Fruit fly (Drosophila melanogaster) whole organism, embryonic: Measurements from ENCODE around the gene CG14961.

Experiments
- Asciz ChIP-seq: fragments of 200-800 bp; sonication (Bioruptor generic); optimal IDR thresholded peaks from 2 replicates; lab custom pipeline; 2017; ENCODE audit warnings: missing biosample characterization, mild to moderate bottlenecking, missing genetic modification characterization, missing genetic modification reagents
- B-H1 ChIP-seq: fragments of 200-800 bp; sonication (Bioruptor generic); IDR thresholded peaks from 3 replicates; pipeline ENCODE4 v1.3.6; 2022; ENCODE audit warnings: missing biosample characterization, missing genetic modification characterization
- Bdp1 ChIP-seq: fragments of 200-800 bp; sonication (Bioruptor generic); optimal IDR thresholded peaks from 3 replicates; lab custom pipeline; 2016; ENCODE audit warnings: missing biosample characterization, missing genetic modification characterization
- Bteb2 ChIP-seq: fragments of 200-800 bp; sonication (Bioruptor generic); optimal IDR thresholded peaks from 2 replicates; lab custom pipeline; 2016; ENCODE audit warnings: missing biosample characterization, missing genetic modification characterization
- CG10267 ChIP-seq: fragments of 200-800 bp; sonication (Bioruptor generic); optimal IDR thresholded peaks from 2 replicates; lab custom pipeline; 2018; ENCODE audit warnings: missing biosample characterization, mild to moderate bottlenecking, missing genetic modification characterization, moderate library complexity
- CG10979 ChIP-seq: fragments of 200-800 bp; sonication (Bioruptor generic); optimal IDR thresholded peaks from 2 replicates; lab custom pipeline; 2018; ENCODE audit warnings: missing biosample characterization, mild to moderate bottlenecking, missing genetic modification characterization, moderate library complexity
- CG11093 ChIP-seq: fragments of 200-800 bp; sonication (Bioruptor generic); IDR thresholded peaks from 3 replicates; pipeline ENCODE4 v1.3.6; 2022; ENCODE audit warnings: missing biosample characterization, missing genetic modification characterization
- CG11504 ChIP-seq: fragments of 200-800 bp; sonication (Bioruptor generic); optimal IDR thresholded peaks from 3 replicates; lab custom pipeline; 2019; ENCODE audit warnings: missing biosample characterization, mild to moderate bottlenecking, missing genetic modification characterization, moderate library complexity
- CG11696 ChIP-seq: fragments of 200-800 bp; sonication (Bioruptor generic); IDR thresholded peaks from 2 replicates; pipeline ENCODE4 v1.3.6; 2022; ENCODE audit warnings: missing biosample characterization, missing genetic modification characterization
- CG12942 ChIP-seq: fragments of 200-800 bp; sonication (Bioruptor generic); optimal IDR thresholded peaks from 3 replicates; lab custom pipeline; 2016; ENCODE audit warnings: missing biosample characterization, missing genetic modification characterization
- CG14667 ChIP-seq: fragments of 200-800 bp; sonication (Bioruptor generic); IDR thresholded peaks from 2 replicates; pipeline ENCODE4 v1.3.6; 2022; ENCODE audit warnings: missing biosample characterization, missing genetic modification characterization
- CG1529 ChIP-seq: fragments of 200-800 bp; sonication (Bioruptor generic); optimal IDR thresholded peaks from 3 replicates; lab custom pipeline; 2018; ENCODE audit warnings: missing biosample characterization, missing genetic modification characterization
- CG17328 ChIP-seq: fragments of 200-800 bp; sonication (Bioruptor generic); IDR thresholded peaks from 2 replicates; pipeline ENCODE4 v1.3.6; 2022; ENCODE audit warnings: missing biosample characterization, missing genetic modification characterization
- CG17802 ChIP-seq: fragments of 200-800 bp; sonication (Bioruptor generic); optimal IDR thresholded peaks from 2 replicates; lab custom pipeline; 2018; ENCODE audit warnings: missing biosample characterization, mild to moderate bottlenecking, missing genetic modification characterization, moderate library complexity
- CG18262 ChIP-seq: fragments of 200-800 bp; optimal IDR thresholded peaks from 3 replicates; lab custom pipeline; 2019; ENCODE audit warnings: missing biosample characterization, mild to moderate bottlenecking, missing genetic modification characterization, moderate library complexity
- CG3065 ChIP-seq: fragments of 200-800 bp; sonication (Bioruptor generic); optimal IDR thresholded peaks from 2 replicates; lab custom pipeline; 2016; ENCODE audit warnings: missing biosample characterization, missing genetic modification characterization
- CG4404 ChIP-seq: fragments of 200-800 bp; sonication (Bioruptor generic); IDR thresholded peaks from 2 replicates; pipeline ENCODE4 v1.3.6; 2022; ENCODE audit warnings: missing biosample characterization, missing genetic modification characterization
- CG4424 ChIP-seq: fragments of 200-800 bp; sonication (Bioruptor generic); optimal IDR thresholded peaks from 3 replicates; lab custom pipeline; 2016; ENCODE audit warnings: missing biosample characterization, missing genetic modification characterization
- CG5180 ChIP-seq: fragments of 200-800 bp; sonication (Bioruptor generic); optimal IDR thresholded peaks from 3 replicates; lab custom pipeline; 2017; ENCODE audit warnings: missing biosample characterization, missing genetic modification characterization, mild to moderate bottlenecking, moderate library complexity, missing genetic modification reagents
- CG5953 ChIP-seq: fragments of 200-800 bp; sonication (Bioruptor generic); IDR thresholded peaks from 2 replicates; pipeline ENCODE4 v1.3.6; 2022; ENCODE audit warnings: missing biosample characterization, missing genetic modification characterization
- CG7372 ChIP-seq: fragments of 200-800 bp; sonication (Bioruptor generic); IDR thresholded peaks from 2 replicates; pipeline ENCODE4 v1.3.6; 2022; ENCODE audit warnings: missing biosample characterization, missing genetic modification characterization
- CG7839 ChIP-seq: fragments of 200-800 bp; sonication (Bioruptor generic); optimal IDR thresholded peaks from 3 replicates; lab custom pipeline; 2018; ENCODE audit warnings: missing biosample characterization, mild to moderate bottlenecking, missing genetic modification characterization, moderate library complexity
- CG8388 ChIP-seq: fragments of 200-800 bp; sonication (Bioruptor generic); optimal IDR thresholded peaks from 2 replicates; lab custom pipeline; 2019; ENCODE audit warnings: missing biosample characterization, mild to moderate bottlenecking, missing genetic modification characterization, moderate library complexity
- Dbx ChIP-seq: fragments of 200-800 bp; sonication (Bioruptor generic); IDR thresholded peaks from 3 replicates; pipeline ENCODE4 v1.3.6; 2022; ENCODE audit warnings: missing biosample characterization, missing genetic modification characterization
- HHEX ChIP-seq: fragments of 200-800 bp; sonication (Bioruptor generic); optimal IDR thresholded peaks from 3 replicates; lab custom pipeline; 2017; ENCODE audit warnings: missing biosample characterization, mild to moderate bottlenecking, missing genetic modification characterization, missing genetic modification reagents
- HLH54F ChIP-seq: fragments of 200-800 bp; sonication (Bioruptor generic); optimal IDR thresholded peaks from 3 replicates; lab custom pipeline; 2016; ENCODE audit warnings: missing biosample characterization, missing genetic modification characterization
- Hsf ChIP-seq: fragments of 200-800 bp; sonication (Bioruptor generic); optimal IDR thresholded peaks from 3 replicates; lab custom pipeline; 2016; ENCODE audit warnings: missing biosample characterization, missing genetic modification characterization
- MTF-1 ChIP-seq: fragments of 200-800 bp; sonication (Bioruptor generic); optimal IDR thresholded peaks from 2 replicates; lab custom pipeline; 2018; ENCODE audit warnings: missing biosample characterization, mild to moderate bottlenecking, missing genetic modification characterization, borderline replicate concordance
- bsh ChIP-seq, 2 experiments: fragments of 200-800 bp; sonication (Bioruptor generic); optimal IDR thresholded peaks; 2 replicates each; lab custom pipeline; 2017 to 2018; ENCODE audit warnings: mild to moderate bottlenecking in 2 of 2, missing biosample characterization in 2 of 2, missing genetic modification characterization in 2 of 2, moderate library complexity in 1 of 2
- chn ChIP-seq: fragments of 200-800 bp; sonication (Bioruptor generic); optimal IDR thresholded peaks from 2 replicates; lab custom pipeline; 2016; ENCODE audit warnings: missing biosample characterization, missing genetic modification characterization
- ci ChIP-seq: fragments of 200-800 bp; sonication (Bioruptor generic); IDR thresholded peaks from 3 replicates; pipeline ENCODE4 v1.3.6; 2022; ENCODE audit warnings: missing biosample characterization, missing genetic modification characterization
- dati ChIP-seq: fragments of 200-800 bp; sonication (Bioruptor generic); IDR thresholded peaks from 2 replicates; pipeline ENCODE4 v1.3.6; 2022; ENCODE audit warnings: missing biosample characterization, missing genetic modification characterization
- dpn ChIP-seq, 2 experiments: fragments of 200-800 bp; sonication (Bioruptor generic); optimal IDR thresholded peaks; 3 replicates each; lab custom pipeline; 2016; ENCODE audit warnings: missing biosample characterization in 2 of 2, missing genetic modification characterization in 2 of 2
- hkb ChIP-seq, 2 experiments: fragments of 200-800 bp in 1 of 2; fragments of >200 bp in 1 of 2; sonication (Bioruptor generic) in 1 of 2; IDR thresholded peaks in 1 of 2; optimal IDR thresholded peaks in 1 of 2; 2 replicates each; pipeline versions ENCODE4 v1.3.6 to Lab custom; 2017 to 2022; ENCODE audit warnings: missing biosample characterization in 1 of 2, missing genetic modification characterization in 1 of 2
- ken ChIP-seq: fragments of 200-800 bp; sonication (Bioruptor generic); IDR thresholded peaks from 3 replicates; pipeline ENCODE4 v1.3.6; 2022; ENCODE audit warnings: missing biosample characterization, missing genetic modification characterization
- lov ChIP-seq, 2 experiments: fragments of 200-800 bp in 1 of 2; fragments of >200 bp in 1 of 2; sonication (Bioruptor generic) in 1 of 2; IDR thresholded peaks in 1 of 2; optimal IDR thresholded peaks in 1 of 2; 2 replicates in 1 of 2; 3 replicates in 1 of 2; pipeline versions ENCODE4 v1.3.6 to Lab custom; 2017 to 2022; ENCODE audit warnings: missing biosample characterization in 1 of 2, missing genetic modification characterization in 1 of 2
- prd ChIP-seq, 3 experiments: fragments of >200 bp in 2 of 3; fragments of 200-800 bp in 1 of 3; sonication (Bioruptor generic) in 1 of 3; optimal IDR thresholded peaks in 2 of 3; IDR thresholded peaks in 1 of 3; 2 replicates in 2 of 3; 3 replicates in 1 of 3; pipeline versions ENCODE4 v1.3.6 to Lab custom; 2017 to 2022; ENCODE audit warnings: missing biosample characterization in 1 of 3, missing genetic modification characterization in 1 of 3
- ro ChIP-seq: fragments of 200-800 bp; sonication (Bioruptor generic); IDR thresholded peaks from 2 replicates; pipeline ENCODE4 v1.3.6; 2022; ENCODE audit warnings: missing biosample characterization, missing genetic modification characterization
- sens-2 ChIP-seq: fragments of 200-800 bp; sonication (Bioruptor generic); IDR thresholded peaks from 2 replicates; pipeline ENCODE4 v1.3.6; 2022; ENCODE audit warnings: missing biosample characterization, missing genetic modification characterization
- seq ChIP-seq: fragments of 200-800 bp; sonication (Bioruptor generic); IDR thresholded peaks from 2 replicates; pipeline ENCODE4 v1.3.6; 2022; ENCODE audit warnings: missing biosample characterization, missing genetic modification characterization
- so ChIP-seq: fragments of 200-800 bp; sonication (Bioruptor generic); IDR thresholded peaks from 3 replicates; pipeline ENCODE4 v1.3.6; 2022; ENCODE audit warnings: missing biosample characterization, missing genetic modification characterization
- ssp ChIP-seq: fragments of 200-800 bp; sonication (Bioruptor generic); IDR thresholded peaks from 2 replicates; pipeline ENCODE4 v1.3.6; 2022; ENCODE audit warnings: missing biosample characterization, missing genetic modification characterization
- stwl ChIP-seq: fragments of 200-800 bp; sonication (Bioruptor generic); optimal IDR thresholded peaks from 3 replicates; lab custom pipeline; 2018; ENCODE audit warnings: missing biosample characterization, mild to moderate bottlenecking, missing genetic modification characterization, moderate library complexity
- tap ChIP-seq: fragments of 200-800 bp; optimal IDR thresholded peaks from 3 replicates; lab custom pipeline; 2019; ENCODE audit warnings: missing biosample characterization, mild to moderate bottlenecking, missing genetic modification characterization, moderate library complexity
- ttk ChIP-seq: fragments of 200-800 bp; sonication (Bioruptor generic); IDR thresholded peaks from 2 replicates; pipeline ENCODE4 v2.1.2; 2022; ENCODE audit warnings: missing biosample characterization, missing genetic modification characterization
- tup ChIP-seq: fragments of 200-800 bp; sonication (Bioruptor generic); optimal IDR thresholded peaks from 2 replicates; lab custom pipeline; 2016; ENCODE audit warnings: missing biosample characterization, mild to moderate bottlenecking, missing genetic modification characterization, moderate library complexity
- wek ChIP-seq: fragments of 200-800 bp; sonication (Bioruptor generic); optimal IDR thresholded peaks from 3 replicates; lab custom pipeline; 2018; ENCODE audit warnings: missing biosample characterization, mild to moderate bottlenecking, missing genetic modification characterization, moderate library complexity
- zfh1 ChIP-seq: fragments of 200-800 bp; sonication (Bioruptor generic); IDR thresholded peaks from 3 replicates; pipeline ENCODE4 v1.3.6; 2022; ENCODE audit warnings: missing biosample characterization, missing genetic modification characterization

Gene CG14961

DNA sequence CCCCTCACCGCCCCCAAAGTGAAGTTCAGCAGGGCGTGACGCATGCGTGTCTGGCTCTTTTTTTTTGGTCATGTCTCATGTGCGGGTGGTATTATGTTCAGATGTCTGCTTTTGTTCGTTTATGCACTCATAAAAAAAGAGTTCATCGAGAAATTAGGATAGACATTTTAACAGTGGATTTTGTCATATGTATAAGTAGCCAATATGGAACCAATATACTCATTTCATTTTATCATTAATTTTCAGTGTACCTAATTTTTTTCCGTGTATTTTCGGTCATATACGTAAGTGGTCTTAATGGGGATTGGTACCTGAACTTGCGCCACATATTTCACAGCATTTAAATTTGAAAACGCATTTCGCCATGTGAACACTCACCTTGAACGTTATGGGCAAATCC is 29.5 kb upstream of the CG14961 start:
- TF ChIP-seq B-H1 (GFP tag; lab: Robert Waterston, UW) (peak; percentile 74), Bdp1 (GFP tag; lab: Kevin White, UChicago) (peak; percentile 25), tap (tag; lab: Kevin White, UChicago) (peak; percentile 50), ken (peak; percentile 70; the same call in 2 of the 3 replicates), CG10979 (tag; lab: Kevin White, UChicago) (peak; percentile 67), CG11696 (GFP tag; lab: Robert Waterston, UW) (peak; percentile 55; the same call in 1 of the 2 replicates), CG17802 (tag; lab: Kevin White, UChicago) (peak; percentile 4), zfh1 (peak; percentile 68; the same call in 2 of the 3 replicates), hkb (optimal IDR thresholded peaks at IDR 0.05; lab: Kevin White, UChicago) (no peak), hkb (GFP tag; IDR thresholded peaks at IDR 0.05; lab: Robert Waterston, UW) (peak; percentile 89), ssp (GFP tag; lab: Robert Waterston, UW) (peak; percentile 63), CG4424 (GFP tag; lab: Kevin White, UChicago) (peak; percentile 66), prd (optimal IDR thresholded peaks at IDR 0.05; lab: Kevin White, UChicago) (no peak), prd (GFP tag; IDR thresholded peaks at IDR 0.05; lab: Robert Waterston, UW) (peak; percentile 65; the same call in 2 of the 3 replicates), CG1529 (GFP tag; lab: Kevin White, UChicago) (peak; percentile 28), CG5180 (GFP tag; lab: Kevin White, UChicago) (peak; percentile 44), CG11093 (peak; percentile 57; the same call in 2 of the 3 replicates), HHEX (GFP tag; lab: Kevin White, UChicago) (peak; percentile 58), bsh (GFP tag; optimal IDR thresholded peaks at IDR 0.05; lab: Kevin White, UChicago) (peak in 1 of 2 experiments; percentile 66), sens-2 (GFP tag; lab: Robert Waterston, UW) (0 out of 2 replicates have a peak, but pooled peaks have one; percentile 19), chn (GFP tag; lab: Kevin White, UChicago) (peak; percentile 15), ci (GFP tag; lab: Robert Waterston, UW) (peak; percentile 81), CG11504 (tag; lab: Kevin White, UChicago) (peak; percentile 83), CG7839 (tag; lab: Kevin White, UChicago) (peak; percentile 59), wek (peak; percentile 19), dati (GFP tag; lab: Robert Waterston, UW) (peak; percentile 28; the same call in 1 of the 2 replicates), CG8388 (GFP tag; lab: Kevin White, UChicago) (peak; percentile 63), CG14667 (peak; percentile 56), CG12942 (GFP tag; lab: Kevin White, UChicago) (peak; percentile 22), dpn (GFP tag; optimal IDR thresholded peaks at IDR 0.05; lab: Kevin White, UChicago) (peak; percentile 20 to 58), CG17328 (GFP tag; lab: Robert Waterston, UW) (peak; percentile 77), CG18262 (tag; lab: Kevin White, UChicago) (peak; percentile 66), Bteb2 (GFP tag; lab: Kevin White, UChicago) (no peak), CG3065 (GFP tag; lab: Kevin White, UChicago) (peak; percentile 59), ro (GFP tag; lab: Robert Waterston, UW) (peak; percentile 45; the same call in 1 of the 2 replicates), so (GFP tag; lab: Robert Waterston, UW) (peak; percentile 68; the same call in 2 of the 3 replicates), MTF-1 (peak; percentile 22), CG5953 (peak; percentile 45; the same call in 1 of the 2 replicates), ttk (GFP tag; lab: Robert Waterston, UW) (peak; percentile 73), Hsf (GFP tag; lab: Kevin White, UChicago) (peak; percentile 46), CG10267 (tag; lab: Kevin White, UChicago) (peak; percentile 46), CG7372 (0 out of 2 replicates have a peak, but pooled peaks have one; percentile 30), tup (no peak), stwl (tag; lab: Kevin White, UChicago) (no peak), Dbx (no peak), lov (optimal IDR thresholded peaks at IDR 0.05; lab: Kevin White, UChicago) (no peak), lov (GFP tag; IDR thresholded peaks at IDR 0.05; lab: Robert Waterston, UW) (peak; percentile 73; the same call in 1 of the 3 replicates), HLH54F (GFP tag; lab: Kevin White, UChicago) (no peak), CG4404 (GFP tag; lab: Robert Waterston, UW) (0 out of 2 replicates have a peak, but pooled peaks have one; percentile 29), Asciz (GFP tag; lab: Kevin White, UChicago) (peak; percentile 67), seq (GFP tag; lab: Robert Waterston, UW) (peak; percentile 69)
